Fruit fly (Drosophila melanogaster) whole organism, embryonic: Measurements from ENCODE around the gene AIMP2.

Source experiments
- ATbp ChIP-seq: fragments of 200-800 bp; sonication (Bioruptor generic); optimal IDR thresholded peaks from 2 replicates; lab custom pipeline; 2017; ENCODE audit warnings: missing biosample characterization, mild to moderate bottlenecking, missing genetic modification characterization, missing genetic modification reagents
- Ada2b ChIP-seq: fragments of 200-800 bp; sonication (Bioruptor generic); IDR thresholded peaks from 2 replicates; pipeline ENCODE4 v1.3.6; 2022; ENCODE audit warnings: missing biosample characterization, missing genetic modification characterization
- Atf-2 ChIP-seq: fragments of 200-800 bp; sonication (Bioruptor generic); optimal IDR thresholded peaks from 2 replicates; lab custom pipeline; 2016; ENCODE audit warnings: missing biosample characterization, missing genetic modification characterization
- Atf3 ChIP-seq: fragments of 200-800 bp; sonication (Bioruptor generic); optimal IDR thresholded peaks from 3 replicates; lab custom pipeline; 2016; ENCODE audit warnings: missing biosample characterization, missing genetic modification characterization
- CG10147 ChIP-seq: fragments of 200-800 bp; sonication (Bioruptor generic); optimal IDR thresholded peaks from 2 replicates; lab custom pipeline; 2019; ENCODE audit warnings: missing biosample characterization, mild to moderate bottlenecking, missing genetic modification characterization, moderate library complexity
- CG10366 ChIP-seq: fragments of 200-800 bp; sonication (Bioruptor generic); IDR thresholded peaks from 2 replicates; pipeline ENCODE4 v1.3.6; 2022; ENCODE audit warnings: missing biosample characterization, missing genetic modification characterization
- CG1233 ChIP-seq: fragments of 200-800 bp; sonication (Bioruptor generic); optimal IDR thresholded peaks from 4 replicates; lab custom pipeline; 2018; ENCODE audit warnings: missing biosample characterization, mild to moderate bottlenecking, missing genetic modification characterization
- CG13287 ChIP-seq: fragments of 200-800 bp; sonication (Bioruptor generic); IDR thresholded peaks from 2 replicates; pipeline ENCODE4 v1.3.6; 2022; ENCODE audit warnings: missing biosample characterization, missing genetic modification characterization; ENCODE audit not compliant: partially characterized antibody
- CG13624 ChIP-seq: fragments of 200-800 bp; sonication (Bioruptor generic); optimal IDR thresholded peaks from 2 replicates; lab custom pipeline; 2016; ENCODE audit warnings: missing biosample characterization, missing genetic modification characterization
- CG14441 ChIP-seq: fragments of 200-800 bp; sonication (Bioruptor generic); IDR thresholded peaks from 2 replicates; pipeline ENCODE4 v1.3.6; 2022; ENCODE audit warnings: missing biosample characterization, missing genetic modification characterization
- CG15601 ChIP-seq: fragments of 200-800 bp; sonication (Bioruptor generic); optimal IDR thresholded peaks from 3 replicates; lab custom pipeline; 2019; ENCODE audit warnings: missing biosample characterization, mild to moderate bottlenecking, missing genetic modification characterization, moderate library complexity
- CG1603 ChIP-seq: fragments of 200-800 bp; sonication (Bioruptor generic); optimal IDR thresholded peaks from 2 replicates; lab custom pipeline; 2019; ENCODE audit warnings: missing biosample characterization, mild to moderate bottlenecking, missing genetic modification characterization, moderate library complexity
- CG2875 ChIP-seq: fragments of 200-800 bp; sonication (Bioruptor generic); optimal IDR thresholded peaks from 2 replicates; lab custom pipeline; 2017; ENCODE audit warnings: missing biosample characterization, mild to moderate bottlenecking, missing genetic modification characterization, missing genetic modification reagents
- CG32772 ChIP-seq: fragments of 200-800 bp; sonication (Bioruptor generic); IDR thresholded peaks from 2 replicates; pipeline ENCODE4 v1.3.6; 2022; ENCODE audit warnings: missing biosample characterization, missing genetic modification characterization
- CG34224 ChIP-seq: fragments of 200-800 bp; sonication (Bioruptor generic); IDR thresholded peaks from 3 replicates; pipeline ENCODE4 v1.3.6; 2022; ENCODE audit warnings: missing biosample characterization, missing genetic modification characterization; ENCODE audit not compliant: partially characterized antibody
- CG3847 ChIP-seq: fragments of 200-800 bp; sonication (Bioruptor generic); IDR thresholded peaks from 2 replicates; pipeline ENCODE4 v1.3.6; 2022; ENCODE audit warnings: missing biosample characterization, missing genetic modification characterization
- CG3995 ChIP-seq: fragments of 200-800 bp; sonication (Bioruptor generic); optimal IDR thresholded peaks from 3 replicates; lab custom pipeline; 2016; ENCODE audit warnings: missing biosample characterization, missing genetic modification characterization
- CG42726 ChIP-seq: fragments of 200-800 bp; sonication (Bioruptor generic); IDR thresholded peaks from 2 replicates; pipeline ENCODE4 v1.3.6; 2022; ENCODE audit warnings: missing biosample characterization, missing genetic modification characterization; ENCODE audit not compliant: partially characterized antibody
- CG4404 ChIP-seq: fragments of 200-800 bp; sonication (Bioruptor generic); IDR thresholded peaks from 2 replicates; pipeline ENCODE4 v1.3.6; 2022; ENCODE audit warnings: missing biosample characterization, missing genetic modification characterization
- CG4707 ChIP-seq: fragments of 200-800 bp; sonication (Bioruptor generic); optimal IDR thresholded peaks from 2 replicates; lab custom pipeline; 2018; ENCODE audit warnings: missing biosample characterization, mild to moderate bottlenecking, missing genetic modification characterization, moderate library complexity
- CG6272 ChIP-seq: fragments of 200-800 bp; sonication (Bioruptor generic); IDR thresholded peaks from 2 replicates; pipeline ENCODE4 v1.3.6; 2022; ENCODE audit warnings: missing biosample characterization, missing genetic modification characterization
- D19A ChIP-seq: fragments of 200-800 bp; optimal IDR thresholded peaks from 3 replicates; lab custom pipeline; 2019; ENCODE audit warnings: missing biosample characterization, mild to moderate bottlenecking, missing genetic modification characterization, moderate library complexity
- D19B ChIP-seq: fragments of 200-800 bp; sonication (Bioruptor generic); optimal IDR thresholded peaks from 2 replicates; lab custom pipeline; 2017; ENCODE audit warnings: missing biosample characterization, mild to moderate bottlenecking, missing genetic modification characterization
- Dbx ChIP-seq: fragments of 200-800 bp; sonication (Bioruptor generic); IDR thresholded peaks from 3 replicates; pipeline ENCODE4 v1.3.6; 2022; ENCODE audit warnings: missing biosample characterization, missing genetic modification characterization
- Dip3 ChIP-seq: fragments of 200-800 bp; sonication (Bioruptor generic); optimal IDR thresholded peaks from 3 replicates; lab custom pipeline; 2016; ENCODE audit warnings: missing biosample characterization, missing genetic modification characterization
- Hr3 ChIP-seq: fragments of 200-800 bp; sonication (Bioruptor generic); optimal IDR thresholded peaks from 3 replicates; lab custom pipeline; 2016; ENCODE audit warnings: missing biosample characterization, missing genetic modification characterization
- MESR4 ChIP-seq: fragments of 200-800 bp; sonication (Bioruptor generic); optimal IDR thresholded peaks from 2 replicates; lab custom pipeline; 2018; ENCODE audit warnings: missing biosample characterization, mild to moderate bottlenecking, missing genetic modification characterization, moderate library complexity
- Mad ChIP-seq: fragments of 200-800 bp; sonication (Bioruptor generic); optimal IDR thresholded peaks from 2 replicates; lab custom pipeline; 2016; ENCODE audit warnings: missing biosample characterization, missing genetic modification characterization
- Nf-YA ChIP-seq: fragments of 200-800 bp; sonication (Bioruptor generic); IDR thresholded peaks from 2 replicates; pipeline ENCODE4 v1.3.6; 2022; ENCODE audit warnings: missing biosample characterization, missing genetic modification characterization
- Rfx ChIP-seq: fragments of 200-800 bp; sonication (Bioruptor generic); IDR thresholded peaks from 2 replicates; pipeline ENCODE4 v1.3.6; 2022; ENCODE audit warnings: missing biosample characterization, missing genetic modification characterization
- Scr ChIP-seq: fragments of 200-800 bp; sonication (Bioruptor generic); IDR thresholded peaks from 2 replicates; pipeline ENCODE4 v1.3.6; 2022; ENCODE audit warnings: missing biosample characterization, missing genetic modification characterization; ENCODE audit not compliant: partially characterized antibody
- Sox102F ChIP-seq: fragments of 200-800 bp; sonication (Bioruptor generic); optimal IDR thresholded peaks from 2 replicates; lab custom pipeline; 2018; ENCODE audit warnings: missing biosample characterization, mild to moderate bottlenecking, missing genetic modification characterization, moderate library complexity
- Ssrp ChIP-seq: fragments of 200-800 bp; sonication (Bioruptor generic); optimal IDR thresholded peaks from 2 replicates; lab custom pipeline; 2018; ENCODE audit warnings: missing biosample characterization, mild to moderate bottlenecking, missing genetic modification characterization, moderate library complexity
- Taf1 ChIP-seq: fragments of 200-800 bp; sonication (Bioruptor generic); IDR thresholded peaks from 2 replicates; pipeline ENCODE4 v1.3.6; 2022; ENCODE audit warnings: missing biosample characterization, missing genetic modification characterization
- amos ChIP-seq: fragments of 200-800 bp; sonication (Bioruptor generic); IDR thresholded peaks from 2 replicates; pipeline ENCODE4 v1.3.6; 2022; ENCODE audit warnings: missing biosample characterization, missing genetic modification characterization; ENCODE audit not compliant: partially characterized antibody
- bcd ChIP-seq: fragments of 200-800 bp; sonication (Bioruptor generic); optimal IDR thresholded peaks from 2 replicates; lab custom pipeline; 2017; ENCODE audit warnings: missing biosample characterization, mild to moderate bottlenecking, missing genetic modification characterization
- disco-r ChIP-seq: fragments of 200-800 bp; sonication (Bioruptor generic); optimal IDR thresholded peaks from 2 replicates; lab custom pipeline; 2016; ENCODE audit warnings: missing biosample characterization, missing genetic modification characterization
- dm ChIP-seq: fragments of 200-800 bp; sonication (Bioruptor generic); optimal IDR thresholded peaks from 3 replicates; lab custom pipeline; 2016; ENCODE audit warnings: missing biosample characterization, missing genetic modification characterization
- fd102C ChIP-seq: fragments of 200-800 bp; sonication (Bioruptor generic); optimal IDR thresholded peaks from 2 replicates; lab custom pipeline; 2018; ENCODE audit warnings: missing biosample characterization, mild to moderate bottlenecking, missing genetic modification characterization, moderate library complexity
- fd96Cb ChIP-seq: fragments of 200-800 bp; sonication (Bioruptor generic); optimal IDR thresholded peaks from 2 replicates; lab custom pipeline; 2018; ENCODE audit warnings: missing biosample characterization, mild to moderate bottlenecking, missing genetic modification characterization, moderate library complexity
- maf-S ChIP-seq: fragments of 200-800 bp; sonication (Bioruptor generic); optimal IDR thresholded peaks from 2 replicates; lab custom pipeline; 2016; ENCODE audit warnings: missing biosample characterization, missing genetic modification characterization
- otp ChIP-seq: fragments of 200-800 bp; sonication (Bioruptor generic); IDR thresholded peaks from 3 replicates; pipeline ENCODE4, ENCODE4 v1.3.6; 2022; ENCODE audit warnings: missing biosample characterization, missing genetic modification characterization
- repo ChIP-seq: fragments of 200-800 bp; sonication (Bioruptor generic); optimal IDR thresholded peaks from 2 replicates; lab custom pipeline; 2016; ENCODE audit warnings: missing biosample characterization, missing genetic modification characterization
- so ChIP-seq: fragments of 200-800 bp; sonication (Bioruptor generic); IDR thresholded peaks from 3 replicates; pipeline ENCODE4 v1.3.6; 2022; ENCODE audit warnings: missing biosample characterization, missing genetic modification characterization
- stwl ChIP-seq: fragments of 200-800 bp; sonication (Bioruptor generic); optimal IDR thresholded peaks from 3 replicates; lab custom pipeline; 2018; ENCODE audit warnings: missing biosample characterization, mild to moderate bottlenecking, missing genetic modification characterization, moderate library complexity
- sug ChIP-seq: fragments of 200-800 bp; optimal IDR thresholded peaks from 2 replicates; lab custom pipeline; 2019; ENCODE audit warnings: missing biosample characterization, mild to moderate bottlenecking, missing genetic modification characterization, moderate library complexity
- toy ChIP-seq: fragments of 200-800 bp; sonication (Bioruptor generic); IDR thresholded peaks from 2 replicates; pipeline ENCODE4 v1.3.6; 2022; ENCODE audit warnings: missing biosample characterization, missing genetic modification characterization
- tup ChIP-seq: fragments of 200-800 bp; sonication (Bioruptor generic); optimal IDR thresholded peaks from 2 replicates; lab custom pipeline; 2016; ENCODE audit warnings: missing biosample characterization, mild to moderate bottlenecking, missing genetic modification characterization, moderate library complexity
- zen2 ChIP-seq: fragments of 200-800 bp; sonication (Bioruptor generic); IDR thresholded peaks from 3 replicates; pipeline ENCODE4 v1.3.6; 2022; ENCODE audit warnings: missing biosample characterization, missing genetic modification characterization; ENCODE audit not compliant: partially characterized antibody

Gene AIMP2

DNA sequence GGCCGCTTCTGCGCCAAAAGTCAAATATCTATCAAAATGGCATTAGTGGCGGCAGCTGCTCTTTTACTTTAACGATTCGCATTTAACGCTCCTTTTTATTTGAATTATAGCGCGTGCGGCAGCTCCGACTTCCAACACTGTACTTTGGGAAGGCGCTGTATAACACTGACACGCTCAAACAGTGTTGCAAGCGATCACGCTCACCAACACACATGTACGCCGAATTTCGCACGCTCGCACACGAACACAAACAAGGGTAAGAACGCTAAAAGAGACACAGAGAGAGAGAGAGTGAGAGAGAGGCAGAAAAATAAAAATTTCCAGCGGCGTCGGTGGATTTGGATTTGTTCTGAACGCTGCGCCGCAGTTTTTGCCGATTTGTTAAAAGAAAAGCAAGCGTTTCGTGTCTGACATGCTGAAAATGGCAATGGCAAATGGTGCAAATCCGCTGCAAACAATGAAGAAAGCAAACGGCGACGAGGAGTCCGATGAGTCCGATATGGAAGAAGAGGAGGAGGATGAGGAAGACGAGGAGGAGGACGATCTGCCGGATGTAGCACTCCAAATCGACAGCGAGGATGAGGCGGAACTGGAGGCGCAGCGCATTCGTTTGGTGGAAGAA, 36.3 kb downstream of the AIMP2 start, which contains the start of gene Phs (continued):
- TF ChIP-seq otp (GFP tag; lab: Robert Waterston, UW) (peak; percentile 78), D19A (tag; lab: Kevin White, UChicago) (no peak), CG2875 (GFP tag; lab: Kevin White, UChicago) (peak; percentile 51), Ssrp (tag; lab: Kevin White, UChicago) (peak; percentile 26), Hr3 (GFP tag; lab: Kevin White, UChicago) (peak; percentile 55), Nf-YA (GFP tag; lab: Robert Waterston, UW) (0 out of 2 replicates have a peak, but pooled peaks have one; percentile 6), CG3847 (GFP tag; lab: Robert Waterston, UW) (peak; percentile 94), CG4707 (peak; percentile 59), fd96Cb (tag; lab: Kevin White, UChicago) (peak; percentile 44), disco-r (peak; percentile 74), fd102C (peak; percentile 22), D19B (GFP tag; lab: Kevin White, UChicago) (peak; percentile 56), zen2 (GFP tag; lab: Robert Waterston, UW) (no peak), Sox102F (GFP tag; lab: Kevin White, UChicago) (peak; percentile 37), maf-S (GFP tag; lab: Kevin White, UChicago) (peak; percentile 87), MESR4 (GFP tag; lab: Kevin White, UChicago) (peak; percentile 57), Scr (GFP tag; lab: Robert Waterston, UW) (peak; percentile 48), CG6272 (GFP tag; lab: Robert Waterston, UW) (peak; percentile 54; the same call in 1 of the 2 replicates), dm (GFP tag; lab: Kevin White, UChicago) (peak; percentile 70), Rfx (GFP tag; lab: Robert Waterston, UW) (peak; percentile 94), CG15601 (tag; lab: Kevin White, UChicago) (peak; percentile 35), CG4404 (peak; percentile 75), CG3995 (peak; percentile 44), toy (no peak; the same call in 1 of the 2 replicates), Ada2b (no peak), CG10366 (peak; percentile 71), Atf3 (GFP tag; lab: Kevin White, UChicago) (peak; percentile 57), sug (tag; lab: Kevin White, UChicago) (peak; percentile 59), CG32772 (GFP tag; lab: Robert Waterston, UW) (peak; percentile 64; the same call in 1 of the 2 replicates), Mad (GFP tag; lab: Kevin White, UChicago) (peak; percentile 77), CG10147 (no peak), Atf-2 (GFP tag; lab: Kevin White, UChicago) (peak; percentile 73), CG13624 (peak; percentile 94), stwl (peak; percentile 99), so (GFP tag; lab: Robert Waterston, UW) (peak; percentile 68; the same call in 2 of the 3 replicates), bcd (GFP tag; lab: Kevin White, UChicago) (peak; percentile 76), repo (peak; percentile 86), Dip3 (GFP tag; lab: Kevin White, UChicago) (peak; percentile 89), amos (peak; percentile 59), CG1603 (tag; lab: Kevin White, UChicago) (peak; percentile 83), CG14441 (GFP tag; lab: Robert Waterston, UW) (peak; percentile 65), Taf1 (GFP tag; lab: Robert Waterston, UW) (no peak), CG13287 (peak; percentile 69), CG34224 (0 out of 3 replicates have a peak, but pooled peaks have one; percentile 20), CG1233 (peak; percentile 64), Dbx (GFP tag; lab: Robert Waterston, UW) (peak; percentile 93), ATbp (GFP tag; lab: Kevin White, UChicago) (peak; percentile 67), CG42726 (GFP tag; lab: Robert Waterston, UW) (no peak), tup (GFP tag; lab: Kevin White, UChicago) (peak; percentile 73)
